Fruit fly (Drosophila melanogaster) whole organism, embryonic: Measurements from ENCODE around the gene CG32462.

Source experiments
- CG10147 ChIP-seq: fragments of 200-800 bp; sonication (Bioruptor generic); optimal IDR thresholded peaks from 2 replicates; lab custom pipeline; 2019; ENCODE audit warnings: missing biosample characterization, mild to moderate bottlenecking, missing genetic modification characterization, moderate library complexity
- CG12155 ChIP-seq: fragments of 200-800 bp; sonication (Bioruptor generic); optimal IDR thresholded peaks from 3 replicates; lab custom pipeline; 2016; ENCODE audit warnings: missing biosample characterization, missing genetic modification characterization
- CG12659 ChIP-seq: fragments of 200-800 bp; sonication (Bioruptor generic); optimal IDR thresholded peaks from 3 replicates; lab custom pipeline; 2017; ENCODE audit warnings: mild to moderate bottlenecking, missing biosample characterization, missing genetic modification reagents, missing genetic modification characterization
- CG12744 ChIP-seq: fragments of 200-800 bp; sonication (Bioruptor generic); optimal IDR thresholded peaks from 2 replicates; lab custom pipeline; 2016; ENCODE audit warnings: missing biosample characterization, missing genetic modification characterization
- CG13894 ChIP-seq: fragments of 200-800 bp; sonication (Bioruptor generic); optimal IDR thresholded peaks from 3 replicates; lab custom pipeline; 2018; ENCODE audit warnings: missing biosample characterization, mild to moderate bottlenecking, missing genetic modification characterization, moderate library complexity
- CG14860 ChIP-seq: fragments of 200-800 bp; sonication (Bioruptor generic); IDR thresholded peaks from 3 replicates; pipeline ENCODE4 v1.3.6; 2022; ENCODE audit warnings: missing biosample characterization, missing genetic modification characterization; ENCODE audit not compliant: partially characterized antibody
- CG15514 ChIP-seq: fragments of 200-800 bp; sonication (Bioruptor generic); optimal IDR thresholded peaks from 3 replicates; lab custom pipeline; 2017; ENCODE audit warnings: missing biosample characterization, missing genetic modification characterization, mild to moderate bottlenecking, moderate library complexity, missing genetic modification reagents
- CG15601 ChIP-seq: fragments of 200-800 bp; sonication (Bioruptor generic); optimal IDR thresholded peaks from 3 replicates; lab custom pipeline; 2019; ENCODE audit warnings: missing biosample characterization, mild to moderate bottlenecking, missing genetic modification characterization, moderate library complexity
- CG1647 ChIP-seq: fragments of 200-800 bp; sonication (Bioruptor generic); optimal IDR thresholded peaks from 3 replicates; lab custom pipeline; 2016; ENCODE audit warnings: missing biosample characterization, missing genetic modification characterization
- CG17912 ChIP-seq: fragments of 200-800 bp; sonication (Bioruptor generic); optimal IDR thresholded peaks from 2 replicates; lab custom pipeline; 2018; ENCODE audit warnings: missing biosample characterization, mild to moderate bottlenecking, missing genetic modification characterization
- CG18011 ChIP-seq: fragments of 200-800 bp; sonication (Bioruptor generic); optimal IDR thresholded peaks from 2 replicates; lab custom pipeline; 2017; ENCODE audit warnings: missing biosample characterization, missing genetic modification characterization, mild to moderate bottlenecking, moderate library complexity, missing genotype
- CG18262 ChIP-seq: fragments of 200-800 bp; optimal IDR thresholded peaks from 3 replicates; lab custom pipeline; 2019; ENCODE audit warnings: missing biosample characterization, mild to moderate bottlenecking, missing genetic modification characterization, moderate library complexity
- CG2120 ChIP-seq: fragments of 200-800 bp; sonication (Bioruptor generic); optimal IDR thresholded peaks from 3 replicates; lab custom pipeline; 2016; ENCODE audit warnings: missing biosample characterization, missing genetic modification characterization
- CG2129 ChIP-seq: fragments of 200-800 bp; sonication (Bioruptor generic); IDR thresholded peaks from 2 replicates; pipeline ENCODE4 v1.3.6; 2022; ENCODE audit warnings: missing biosample characterization, missing genetic modification characterization; ENCODE audit not compliant: partially characterized antibody
- CG3163 ChIP-seq: fragments of 200-800 bp; sonication (Bioruptor generic); optimal IDR thresholded peaks from 3 replicates; lab custom pipeline; 2016; ENCODE audit warnings: missing biosample characterization, missing genetic modification characterization
- CG7372 ChIP-seq: fragments of 200-800 bp; sonication (Bioruptor generic); IDR thresholded peaks from 2 replicates; pipeline ENCODE4 v1.3.6; 2022; ENCODE audit warnings: missing biosample characterization, missing genetic modification characterization
- CG7928 ChIP-seq: fragments of 200-800 bp; sonication (Bioruptor generic); optimal IDR thresholded peaks from 2 replicates; lab custom pipeline; 2017; ENCODE audit warnings: missing biosample characterization, mild to moderate bottlenecking, missing genetic modification characterization
- CG8089 ChIP-seq: fragments of 200-800 bp; sonication (Bioruptor generic); optimal IDR thresholded peaks from 3 replicates; lab custom pipeline; 2016; ENCODE audit warnings: missing biosample characterization, missing genetic modification characterization
- CG9215 ChIP-seq: fragments of 200-800 bp; sonication (Bioruptor generic); IDR thresholded peaks from 2 replicates; pipeline ENCODE4 v1.3.6; 2022; ENCODE audit warnings: missing biosample characterization, missing genetic modification characterization
- CG9437 ChIP-seq: fragments of 200-800 bp; sonication (Bioruptor generic); optimal IDR thresholded peaks from 2 replicates; lab custom pipeline; 2018; ENCODE audit warnings: missing biosample characterization, mild to moderate bottlenecking, missing genetic modification characterization
- CG9609 ChIP-seq: fragments of 200-800 bp; sonication (Bioruptor generic); optimal IDR thresholded peaks from 3 replicates; lab custom pipeline; 2016; ENCODE audit warnings: missing biosample characterization, missing genetic modification characterization
- CrebB ChIP-seq: fragments of 200-800 bp; sonication (Bioruptor generic); optimal IDR thresholded peaks from 3 replicates; lab custom pipeline; 2018; ENCODE audit warnings: missing biosample characterization, mild to moderate bottlenecking, missing genetic modification characterization
- Deaf1 ChIP-seq: fragments of 200-800 bp; optimal IDR thresholded peaks from 3 replicates; lab custom pipeline; 2019; ENCODE audit warnings: missing biosample characterization, mild to moderate bottlenecking, missing genetic modification characterization, moderate library complexity
- Fer1 ChIP-seq: fragments of 200-800 bp; sonication (Bioruptor generic); optimal IDR thresholded peaks from 2 replicates; lab custom pipeline; 2017; ENCODE audit warnings: missing biosample characterization, mild to moderate bottlenecking, missing genetic modification characterization
- GATAe ChIP-seq: fragments of 200-800 bp; sonication (Bioruptor generic); conservative IDR thresholded peaks from 2 replicates; pipeline ENCODE4 v1.3.6; 2022; ENCODE audit warnings: missing biosample characterization, missing genetic modification characterization
- HHEX ChIP-seq: fragments of 200-800 bp; sonication (Bioruptor generic); optimal IDR thresholded peaks from 3 replicates; lab custom pipeline; 2017; ENCODE audit warnings: missing biosample characterization, mild to moderate bottlenecking, missing genetic modification characterization, missing genetic modification reagents
- Hey ChIP-seq: fragments of 200-800 bp; sonication (Bioruptor generic); optimal IDR thresholded peaks from 3 replicates; lab custom pipeline; 2018; ENCODE audit warnings: missing biosample characterization, mild to moderate bottlenecking, missing genetic modification characterization
- Jarid2 ChIP-seq: fragments of 200-800 bp; sonication (Bioruptor generic); optimal IDR thresholded peaks from 3 replicates; lab custom pipeline; 2017; ENCODE audit warnings: mild to moderate bottlenecking, missing biosample characterization, missing genetic modification reagents, missing genetic modification characterization
- Mes4 ChIP-seq: fragments of 200-800 bp; sonication (Bioruptor generic); optimal IDR thresholded peaks from 2 replicates; lab custom pipeline; 2016; ENCODE audit warnings: missing biosample characterization, missing genetic modification characterization
- Oli ChIP-seq: fragments of 200-800 bp; sonication (Bioruptor generic); optimal IDR thresholded peaks from 2 replicates; lab custom pipeline; 2018; ENCODE audit warnings: missing biosample characterization, mild to moderate bottlenecking, missing genetic modification characterization, moderate library complexity
- Ptx1 ChIP-seq: fragments of 200-800 bp; sonication (Bioruptor generic); IDR thresholded peaks from 2 replicates; pipeline ENCODE4 v1.3.6; 2022; ENCODE audit warnings: missing biosample characterization, missing genetic modification characterization
- Scr ChIP-seq: fragments of 200-800 bp; sonication (Bioruptor generic); IDR thresholded peaks from 2 replicates; pipeline ENCODE4 v1.3.6; 2022; ENCODE audit warnings: missing biosample characterization, missing genetic modification characterization; ENCODE audit not compliant: partially characterized antibody
- Sox100B ChIP-seq: fragments of 200-800 bp; sonication (Bioruptor generic); optimal IDR thresholded peaks from 3 replicates; lab custom pipeline; 2018; ENCODE audit warnings: missing biosample characterization, mild to moderate bottlenecking, missing genetic modification characterization
- Stat92E ChIP-seq, 3 experiments: fragments of >200 bp in 2 of 3; fragments of 200-800 bp in 1 of 3; sonication (Bioruptor generic) in 1 of 3; optimal IDR thresholded peaks; 2 replicates each; lab custom pipeline; 2017 to 2019; ENCODE audit warnings: missing biosample characterization in 3 of 3, missing genetic modification characterization in 3 of 3, mild to moderate bottlenecking in 1 of 3, moderate library complexity in 1 of 3
- cato ChIP-seq: fragments of 200-800 bp; sonication (Bioruptor generic); optimal IDR thresholded peaks from 2 replicates; lab custom pipeline; 2016; ENCODE audit warnings: missing biosample characterization, missing genetic modification characterization, borderline replicate concordance
- cg ChIP-seq: fragments of 200-800 bp; sonication (Bioruptor generic); optimal IDR thresholded peaks from 3 replicates; lab custom pipeline; 2019; ENCODE audit warnings: missing biosample characterization, mild to moderate bottlenecking, missing genetic modification characterization, moderate library complexity
- dimm ChIP-seq: fragments of 200-800 bp; sonication (Bioruptor generic); IDR thresholded peaks from 2 replicates; pipeline ENCODE4 v1.3.6; 2022; ENCODE audit warnings: missing biosample characterization, missing genetic modification characterization
- dmrt11E ChIP-seq: fragments of 200-800 bp; sonication (Bioruptor generic); optimal IDR thresholded peaks from 3 replicates; lab custom pipeline; 2018; ENCODE audit warnings: missing biosample characterization, mild to moderate bottlenecking, missing genetic modification characterization, moderate library complexity
- dmrt99B ChIP-seq: fragments of 200-800 bp; sonication (Bioruptor generic); optimal IDR thresholded peaks from 2 replicates; lab custom pipeline; 2018; ENCODE audit warnings: missing biosample characterization, mild to moderate bottlenecking, missing genetic modification characterization, moderate library complexity
- her ChIP-seq: fragments of 200-800 bp; sonication (Bioruptor generic); optimal IDR thresholded peaks from 2 replicates; lab custom pipeline; 2016; ENCODE audit warnings: missing biosample characterization, missing genetic modification characterization
- ind ChIP-seq: fragments of 200-800 bp; sonication (Bioruptor generic); optimal IDR thresholded peaks from 3 replicates; lab custom pipeline; 2016; ENCODE audit warnings: missing biosample characterization, missing genetic modification characterization
- kay ChIP-seq: fragments of 200-800 bp; sonication (Bioruptor generic); optimal IDR thresholded peaks from 2 replicates; lab custom pipeline; 2016; ENCODE audit warnings: missing biosample characterization, missing genetic modification characterization
- lbe ChIP-seq: fragments of 200-800 bp; sonication (Bioruptor generic); optimal IDR thresholded peaks from 2 replicates; lab custom pipeline; 2016; ENCODE audit warnings: missing biosample characterization, mild to moderate bottlenecking, missing genetic modification characterization
- pros ChIP-seq: fragments of 200-800 bp; sonication (Bioruptor generic); optimal IDR thresholded peaks from 3 replicates; lab custom pipeline; 2019; ENCODE audit warnings: missing biosample characterization, mild to moderate bottlenecking, missing genetic modification characterization, moderate library complexity
- sisA ChIP-seq: fragments of 200-800 bp; sonication (Bioruptor generic); IDR thresholded peaks from 2 replicates; pipeline ENCODE4 v1.3.6; 2022; ENCODE audit warnings: missing biosample characterization, missing genetic modification characterization
- sqz ChIP-seq: fragments of 200-800 bp; sonication (Bioruptor generic); optimal IDR thresholded peaks from 3 replicates; lab custom pipeline; 2018; ENCODE audit warnings: missing biosample characterization, mild to moderate bottlenecking, missing genetic modification characterization
- wor ChIP-seq: fragments of 200-800 bp; sonication (Bioruptor generic); IDR thresholded peaks from 2 replicates; pipeline ENCODE4 v1.3.6; 2022; ENCODE audit warnings: missing biosample characterization, missing genetic modification characterization
- yki ChIP-seq: fragments of >200 bp; optimal IDR thresholded peaks from 3 replicates; lab custom pipeline; 2018
- z ChIP-seq: fragments of 200-800 bp; sonication (Bioruptor generic); IDR thresholded peaks from 3 replicates; pipeline ENCODE4 v1.3.6; 2022; ENCODE audit warnings: missing biosample characterization, missing genetic modification characterization

Gene CG32462

dm6 chr3L:22878723-22879343, 25.5 kb upstream of the CG32462 start, which contains the start of the genes Chro and Ssl1 (continued):
- peak; percentile 98 for TF ChIP-seq Jarid2 (GFP tag; lab: Kevin White, UChicago)
- peak; percentile 100 for TF ChIP-seq Sox100B (GFP tag; lab: Kevin White, UChicago)
- peak; percentile 98 for TF ChIP-seq her (GFP tag; lab: Kevin White, UChicago)
- TF ChIP-seq ind (GFP tag; lab: Kevin White, UChicago) = peak; percentile 100
- peak; percentile 100 for TF ChIP-seq CG8089 (GFP tag; lab: Kevin White, UChicago)
- TF ChIP-seq sqz (GFP tag; lab: Kevin White, UChicago) = peak; percentile 99
- TF ChIP-seq Fer1 (GFP tag; lab: Kevin White, UChicago) = peak; percentile 100
- peak; percentile 100 for TF ChIP-seq kay (GFP tag; lab: Kevin White, UChicago)
- TF ChIP-seq cg (GFP tag; lab: Kevin White, UChicago) = peak; percentile 18
- TF ChIP-seq Scr = no peak; the same call in none of the 2 replicates
- TF ChIP-seq CG13894 = peak; percentile 99
- TF ChIP-seq dimm (GFP tag; lab: Robert Waterston, UW) = peak; percentile 99
- TF ChIP-seq CG15601 (tag; lab: Kevin White, UChicago) = peak; percentile 99
- peak; percentile 100 for TF ChIP-seq Ptx1
- TF ChIP-seq CG15514 = peak; percentile 96
- peak; percentile 100 for TF ChIP-seq CrebB (tag; lab: Kevin White, UChicago)
- TF ChIP-seq CG12155 (GFP tag; lab: Kevin White, UChicago) = peak; percentile 99
- peak; percentile 99 for TF ChIP-seq lbe (GFP tag; lab: Kevin White, UChicago)
- TF ChIP-seq wor (GFP tag; lab: Robert Waterston, UW) = peak; percentile 100
- TF ChIP-seq yki (lab: Kevin White, UChicago) = peak; percentile 40
- TF ChIP-seq CG12659 (GFP tag; lab: Kevin White, UChicago) = peak; percentile 100
- peak; percentile 92 for TF ChIP-seq Deaf1 (tag; lab: Kevin White, UChicago)
- peak; percentile 100 for TF ChIP-seq CG9609 (GFP tag; lab: Kevin White, UChicago)
- TF ChIP-seq CG12744 (GFP tag; lab: Kevin White, UChicago) = peak; percentile 100
- peak; percentile 89 for TF ChIP-seq z
- TF ChIP-seq dmrt11E (tag; lab: Kevin White, UChicago) = peak; percentile 100
- TF ChIP-seq CG9215 = peak; percentile 99
- TF ChIP-seq CG7372 (GFP tag; lab: Robert Waterston, UW) = peak; percentile 100
- peak; percentile 87 for TF ChIP-seq CG7928 (GFP tag; lab: Kevin White, UChicago)
- peak; percentile 100 for TF ChIP-seq CG18262 (tag; lab: Kevin White, UChicago)
- TF ChIP-seq CG3163 (GFP tag; lab: Kevin White, UChicago) = peak; percentile 97
- TF ChIP-seq CG17912 (GFP tag; lab: Kevin White, UChicago) = peak; percentile 98
- peak in 1 of 3 experiments; percentile 100 for TF ChIP-seq Stat92E (GFP tag; optimal IDR thresholded peaks at IDR 0.05; lab: Kevin White, UChicago)
- peak; percentile 76 for TF ChIP-seq pros (GFP tag; lab: Kevin White, UChicago)
- TF ChIP-seq CG10147 (GFP tag; lab: Kevin White, UChicago) = peak; percentile 99
- peak; percentile 100 for TF ChIP-seq CG2120
- TF ChIP-seq CG18011 (GFP tag; lab: Kevin White, UChicago) = peak; percentile 94
- TF ChIP-seq CG2129 (GFP tag; lab: Robert Waterston, UW) = no peak
- peak; percentile 100 for TF ChIP-seq Oli
- peak; percentile 99 for TF ChIP-seq GATAe (GFP tag; lab: Robert Waterston, UW)
- peak; percentile 98 for TF ChIP-seq Hey (tag; lab: Kevin White, UChicago)
- peak; percentile 97 for TF ChIP-seq CG9437 (GFP tag; lab: Kevin White, UChicago)
- TF ChIP-seq CG14860 (GFP tag; lab: Robert Waterston, UW) = 0 out of 3 replicates have a peak, but pooled peaks have one; percentile 23
- TF ChIP-seq CG1647 (GFP tag; lab: Kevin White, UChicago) = peak; percentile 100
- TF ChIP-seq sisA = peak; percentile 100
- peak; percentile 100 for TF ChIP-seq cato (GFP tag; lab: Kevin White, UChicago)
- TF ChIP-seq HHEX (GFP tag; lab: Kevin White, UChicago) = peak; percentile 100
- peak; percentile 100 for TF ChIP-seq Mes4 (GFP tag; lab: Kevin White, UChicago)
- peak; percentile 100 for TF ChIP-seq dmrt99B (tag; lab: Kevin White, UChicago)
